Worm (Caenorhabditis elegans) whole organism, L3 larva: ENCODE data around the gene F13C5.1.

ENCODE experiments used
- aly-2 ChIP-seq: fragments of 150-350 bp; optimal IDR thresholded peaks from 2 replicates; lab custom pipeline; 2014; ENCODE audit warnings: missing biosample characterization, missing genetic modification characterization
- ama-1 ChIP-seq: fragments of 150-350 bp; optimal IDR thresholded peaks from 2 replicates; lab custom pipeline; 2018
- elt-3 ChIP-seq, 3 experiments: fragments of 150-350 bp in 1 of 3; sonication (generic microtip) in 2 of 3; optimal IDR thresholded peaks; 2 replicates in 2 of 3; 4 replicates in 1 of 3; lab custom pipeline; 2014 to 2017; ENCODE audit warnings: missing biosample characterization in 3 of 3, missing genetic modification characterization in 3 of 3
- nhr-28 ChIP-seq: fragments of 150-350 bp; optimal IDR thresholded peaks from 2 replicates; lab custom pipeline; 2014; ENCODE audit warnings: missing biosample characterization, missing genetic modification characterization
- pha-4 ChIP-seq: fragments of 150-350 bp; optimal IDR thresholded peaks from 2 replicates; lab custom pipeline; 2014; ENCODE audit warnings: missing biosample characterization, missing genetic modification reagents, missing genetic modification characterization
- skn-1 ChIP-seq: fragments of 150-350 bp; optimal IDR thresholded peaks from 2 replicates; lab custom pipeline; 2014; ENCODE audit warnings: missing biosample characterization, missing genetic modification characterization

DNA sequence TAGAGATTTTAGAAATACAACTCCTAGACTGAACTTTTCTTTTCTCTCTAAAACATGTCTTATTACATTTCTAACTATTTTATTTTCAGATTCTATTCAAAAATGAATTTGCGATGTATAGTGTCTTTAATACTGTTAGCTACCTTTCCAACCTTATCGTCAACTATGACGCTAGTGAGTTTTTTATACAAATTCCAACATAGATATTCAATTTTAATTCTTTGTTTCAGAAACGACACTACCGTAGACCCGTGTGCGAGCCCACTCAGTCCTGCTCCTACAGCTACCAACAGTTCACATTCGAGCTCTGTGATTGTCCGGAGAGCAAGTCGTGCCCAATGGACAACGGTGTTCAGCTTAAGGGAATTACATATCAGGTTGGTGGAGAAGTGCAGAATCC is 27.2 kb downstream of the F13C5.1 start, which contains the start of gene M6.4:
- TF ChIP-seq pha-4 (tag; lab: Kevin White, UChicago) (no peak), skn-1 (no peak), elt-3 (tag; optimal IDR thresholded peaks at IDR 0.05; lab: Kevin White, UChicago) (no peak), ama-1 (no peak), aly-2 (tag; lab: Kevin White, UChicago) (no peak), nhr-28 (tag; lab: Kevin White, UChicago) (no peak)
